Fruit fly (Drosophila melanogaster): ENCODE data around the gene CG13950.

The CG13950 gene

dm6 chr2L:821242-821985 is 38.6 kb upstream of the CG13950 start, which contains the start of gene CG3662:
Gene CG3662, plus strand, starts transcription at chr2L:821289.
- peak; percentile 29 for TF ChIP-seq CG2712 (tag; optimal IDR thresholded peaks at IDR 0.05)
- no peak for TF ChIP-seq CG9817 (tag; optimal IDR thresholded peaks at IDR 0.05)
- peak; percentile 62 for TF ChIP-seq sens (GFP tag)
- peak; percentile 39 for TF ChIP-seq CoRest (tag; optimal IDR thresholded peaks at IDR 0.05)
- peak; percentile 46; the same call in 1 of the 2 replicates for TF ChIP-seq amos (GFP tag; IDR thresholded peaks at IDR 0.05; ENCODE audit: partially characterized antibody)
- TF ChIP-seq rib (GFP tag; IDR thresholded peaks at IDR 0.05), result no peak
- peak; percentile 9 for TF ChIP-seq MTF-1 (GFP tag; optimal IDR thresholded peaks at IDR 0.05; ENCODE audit: borderline replicate concordance)
- peak; percentile 34 for TF ChIP-seq Dek (tag; optimal IDR thresholded peaks at IDR 0.05)
- TF ChIP-seq ERR (GFP tag; optimal IDR thresholded peaks at IDR 0.05), result no peak
- TF ChIP-seq Dref (GFP tag; IDR thresholded peaks at IDR 0.05), result peak; percentile 54
- TF ChIP-seq YL-1 (GFP tag; optimal IDR thresholded peaks at IDR 0.05), result peak; percentile 77
- no peak for TF ChIP-seq CG1792 (GFP tag; optimal IDR thresholded peaks at IDR 0.05)
- TF ChIP-seq CG17361 (GFP tag; IDR thresholded peaks at IDR 0.05), result no peak
- TF ChIP-seq CG30020 (tag; optimal IDR thresholded peaks at IDR 0.05), result no peak
- TF ChIP-seq chinmo (GFP tag; IDR thresholded peaks at IDR 0.05; ENCODE audit: partially characterized antibody), result 0 out of 4 replicates have a peak, but pooled peaks have one; percentile 27
- no peak for TF ChIP-seq ATbp (GFP tag; optimal IDR thresholded peaks at IDR 0.05)
- peak; percentile 33 for TF ChIP-seq gro (GFP tag; optimal IDR thresholded peaks at IDR 0.05)
- no peak for TF ChIP-seq klu (GFP tag; IDR thresholded peaks at IDR 0.05)
- TF ChIP-seq CG33213 (GFP tag; optimal IDR thresholded peaks at IDR 0.05), result peak; percentile 22
- TF ChIP-seq CG17829 (tag; optimal IDR thresholded peaks at IDR 0.05), result peak; percentile 7
- no peak for TF ChIP-seq CG17612 (GFP tag; IDR thresholded peaks at IDR 0.05)
- peak; percentile 99 for TF ChIP-seq onecut (GFP tag; IDR thresholded peaks at IDR 0.05)
- TF ChIP-seq cato (GFP tag; optimal IDR thresholded peaks at IDR 0.05; ENCODE audit: borderline replicate concordance), result no peak
- no peak for TF ChIP-seq tx (GFP tag; optimal IDR thresholded peaks at IDR 0.05)
- TF ChIP-seq HmgZ (tag; optimal IDR thresholded peaks at IDR 0.05), result peak; percentile 82
- TF ChIP-seq HLHmδ (GFP tag; optimal IDR thresholded peaks at IDR 0.05), result peak; percentile 11
- TF ChIP-seq sens-2 (GFP tag; IDR thresholded peaks at IDR 0.05), result no peak
- peak; percentile 83 for TF ChIP-seq CG17186 (GFP tag; optimal IDR thresholded peaks at IDR 0.05)
- peak; percentile 40 for TF ChIP-seq ato (GFP tag; IDR thresholded peaks at IDR 0.05; ENCODE audit: partially characterized antibody)
- peak; percentile 47 for TF ChIP-seq CG15601 (tag; optimal IDR thresholded peaks at IDR 0.05)
- peak; percentile 97 for TF ChIP-seq gfzf (GFP tag; optimal IDR thresholded peaks at IDR 0.05)
- no peak for TF ChIP-seq Dfd (GFP tag; optimal IDR thresholded peaks at IDR 0.05)
- TF ChIP-seq CG3726 (GFP tag; IDR thresholded peaks at IDR 0.05), result no peak
- peak; percentile 55 for TF ChIP-seq CG10267 (tag; optimal IDR thresholded peaks at IDR 0.05)
- TF ChIP-seq CG11398 (GFP tag; optimal IDR thresholded peaks at IDR 0.05), result no peak
- TF ChIP-seq chn (GFP tag; optimal IDR thresholded peaks at IDR 0.05), result peak; percentile 17
- peak; percentile 16 for TF ChIP-seq bigmax (GFP tag; optimal IDR thresholded peaks at IDR 0.05)
- TF ChIP-seq CG15696 (tag; optimal IDR thresholded peaks at IDR 0.05), result no peak
- TF ChIP-seq Dll (GFP tag; IDR thresholded peaks at IDR 0.05; ENCODE audit: partially characterized antibody), result peak; percentile 49; the same call in 2 of the 4 replicates
- TF ChIP-seq CG3847 (GFP tag; IDR thresholded peaks at IDR 0.05), result peak; percentile 72
- TF ChIP-seq dan (GFP tag; IDR thresholded peaks at IDR 0.05), result no peak
- peak; percentile 72; the same call in 2 of the 3 replicates for TF ChIP-seq ci (GFP tag; IDR thresholded peaks at IDR 0.05)
- peak; percentile 31 for TF ChIP-seq CG2120 (GFP tag; optimal IDR thresholded peaks at IDR 0.05)
- no peak for TF ChIP-seq Dip3 (GFP tag; optimal IDR thresholded peaks at IDR 0.05)
- TF ChIP-seq sug (tag; optimal IDR thresholded peaks at IDR 0.05), result peak; percentile 36
- TF ChIP-seq CG13287 (GFP tag; IDR thresholded peaks at IDR 0.05; ENCODE audit: partially characterized antibody), result peak; percentile 46
- no peak for TF ChIP-seq bowl (GFP tag; IDR thresholded peaks at IDR 0.05)
- TF ChIP-seq knrl (GFP tag; IDR thresholded peaks at IDR 0.05; ENCODE audit: partially characterized antibody), result peak; percentile 40; the same call in 1 of the 3 replicates
- no peak for TF ChIP-seq CG4404 (GFP tag; IDR thresholded peaks at IDR 0.05)

Measured in whole organism, embryonic.